Fruit fly (Drosophila melanogaster): Measurements from ENCODE around the gene CG11811.

DNA sequence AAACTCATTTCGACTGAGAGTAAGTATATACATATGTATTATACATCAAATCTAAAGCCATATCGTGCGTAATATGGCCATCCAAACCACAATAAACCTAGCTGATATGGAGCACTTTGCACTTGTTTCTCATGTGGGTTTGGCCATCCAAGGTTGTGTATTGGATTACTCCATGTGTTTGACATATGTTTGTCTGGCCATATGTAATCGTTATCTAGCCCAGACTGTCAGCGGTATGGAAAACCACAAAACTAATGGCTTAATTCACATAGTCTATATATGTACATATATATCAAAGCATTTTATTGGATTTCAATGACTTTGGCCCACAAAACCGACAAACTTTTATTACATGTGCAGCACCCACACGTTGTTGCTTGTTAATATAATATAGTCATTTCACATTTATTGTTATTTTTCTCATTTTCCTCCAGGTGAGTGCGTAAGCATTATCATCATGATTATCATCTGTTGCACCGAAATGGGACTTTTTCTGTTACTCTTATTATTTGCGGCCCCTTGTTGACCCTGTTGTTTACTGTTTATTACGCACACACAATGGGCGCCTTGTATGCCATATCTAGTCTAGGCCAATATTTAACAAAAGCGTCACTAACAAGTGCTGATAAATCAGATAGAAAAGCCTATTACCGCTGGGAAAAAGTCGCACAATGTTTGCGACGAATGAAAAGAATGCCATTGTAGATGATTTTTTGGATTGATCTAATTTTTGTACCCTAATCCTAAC, 34.2 kb upstream of the CG11811 start:
- TF ChIP-seq CTCF (optimal IDR thresholded peaks at IDR 0.05) (no peak), CG8478 (optimal IDR thresholded peaks at IDR 0.05) (no peak)

Measured in S2 (cell line).